Worm (Caenorhabditis elegans) whole organism, L2 larva: ENCODE measurements around the gene Y49A3A.4.

Experiments used
- C34F6.9 ChIP-seq: fragments of 150-350 bp; optimal IDR thresholded peaks from 2 replicates; lab custom pipeline; 2014; ENCODE audit warnings: missing biosample characterization, missing genetic modification characterization
- ama-1 ChIP-seq: fragments of 150-350 bp; optimal IDR thresholded peaks from 2 replicates; lab custom pipeline; 2018; ENCODE audit warnings: inconsistent platforms
- blmp-1 ChIP-seq: sonication (generic microtip); optimal IDR thresholded peaks from 2 replicates; lab custom pipeline; 2017; ENCODE audit warnings: missing genetic modification characterization, mild to moderate bottlenecking, missing compliant biosample characterization, antibody characterized with exemption, moderate library complexity; ENCODE audit not compliant: insufficient read depth
- ceh-82 ChIP-seq: fragments of 150-350 bp; optimal IDR thresholded peaks from 2 replicates; lab custom pipeline; 2014; ENCODE audit warnings: missing biosample characterization, missing genetic modification characterization
- elt-1 ChIP-seq: fragments of 150-350 bp; optimal IDR thresholded peaks from 2 replicates; lab custom pipeline; 2014; ENCODE audit warnings: missing biosample characterization, missing genetic modification characterization
- lin-11 ChIP-seq: fragments of 150-350 bp; sonication (generic microtip); optimal IDR thresholded peaks from 2 replicates; lab custom pipeline; 2014; ENCODE audit warnings: missing biosample characterization, missing genetic modification characterization, inconsistent platforms, mixed read lengths
- nhr-237 ChIP-seq: fragments of 150-350 bp; optimal IDR thresholded peaks from 2 replicates; lab custom pipeline; 2014; ENCODE audit warnings: missing biosample characterization, missing genetic modification characterization
- nhr-25 ChIP-seq: fragments of 150-350 bp; sonication (generic microtip); optimal IDR thresholded peaks from 3 replicates; lab custom pipeline; 2014; ENCODE audit warnings: missing biosample characterization, missing genetic modification characterization
- nhr-6 ChIP-seq: fragments of 150-350 bp; optimal IDR thresholded peaks from 2 replicates; lab custom pipeline; 2014; ENCODE audit warnings: missing biosample characterization, missing genetic modification characterization
- unc-62 ChIP-seq: fragments of 150-350 bp; optimal IDR thresholded peaks from 2 replicates; lab custom pipeline; 2014; ENCODE audit warnings: missing biosample characterization, missing genetic modification reagents, missing genetic modification characterization
- zag-1 ChIP-seq: fragments of 150-350 bp; optimal IDR thresholded peaks from 2 replicates; lab custom pipeline; 2014; ENCODE audit warnings: missing biosample characterization, missing genetic modification characterization

DNA sequence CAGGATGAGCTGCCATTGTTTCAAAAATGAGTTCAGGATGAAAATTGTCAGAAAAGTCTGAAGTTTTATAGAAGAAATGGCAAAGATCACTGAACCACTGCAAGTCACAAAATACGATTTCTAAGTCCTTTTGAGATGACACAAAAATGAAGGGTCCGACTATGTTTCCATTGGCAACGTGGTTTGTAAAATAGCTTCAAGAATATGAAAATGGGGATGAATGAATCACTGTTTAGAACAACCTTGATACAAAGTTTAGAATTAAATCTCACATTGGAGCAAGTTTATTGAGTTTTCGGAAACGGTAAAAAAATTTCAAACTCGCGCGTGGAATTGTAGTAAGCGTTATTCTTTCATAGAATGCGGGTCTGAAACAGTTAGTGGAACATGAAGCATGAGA is 47.6 kb downstream of the Y49A3A.4 start, which contains the start of gene ddn-3:
- TF ChIP-seq C34F6.9 (tag; lab: Kevin White, UChicago) (no peak), ceh-82 (tag; lab: Kevin White, UChicago) (no peak), nhr-25 (tag; lab: Kevin White, UChicago) (no peak), unc-62 (GFP tag; lab: Kevin White, UChicago) (no peak), lin-11 (no peak), nhr-237 (no peak), nhr-6 (tag; lab: Kevin White, UChicago) (no peak), elt-1 (no peak), blmp-1 (no peak), ama-1 (no peak), zag-1 (tag; lab: Kevin White, UChicago) (no peak)
